Worm (Caenorhabditis elegans) whole organism, L2 larva: ENCODE data around the gene R12B2.13.
A peak's percentile ranks its signal among the peaks of the same experiment; 100 is the strongest.

ENCODE experiments used
- C34F6.9 ChIP-seq: fragments of 150-350 bp; optimal IDR thresholded peaks from 2 replicates; lab custom pipeline; 2014; ENCODE audit warnings: missing biosample characterization, missing genetic modification characterization
- F13H6.1 ChIP-seq: sonication (generic microtip); optimal IDR thresholded peaks from 2 replicates; lab custom pipeline; 2016; ENCODE audit warnings: missing genetic modification characterization, missing compliant biosample characterization
- R02D3.7 ChIP-seq: fragments of 150-350 bp; optimal IDR thresholded peaks from 2 replicates; lab custom pipeline; 2014; ENCODE audit warnings: missing biosample characterization, missing genetic modification characterization
- Y55F3AM.14 ChIP-seq: fragments of 200-800 bp; sonication (Bioruptor generic); optimal IDR thresholded peaks from 2 replicates; lab custom pipeline; 2018; ENCODE audit warnings: mild to moderate bottlenecking, missing genetic modification characterization, missing compliant biosample characterization
- ZK546.5 ChIP-seq: sonication (generic microtip); optimal IDR thresholded peaks from 2 replicates; lab custom pipeline; 2017; ENCODE audit warnings: missing biosample characterization, missing genetic modification characterization
- alr-1 ChIP-seq: fragments of 150-350 bp; optimal IDR thresholded peaks from 2 replicates; lab custom pipeline; 2014; ENCODE audit warnings: missing biosample characterization, missing genetic modification characterization
- aly-2 ChIP-seq: fragments of 150-350 bp; optimal IDR thresholded peaks from 2 replicates; lab custom pipeline; 2014; ENCODE audit warnings: missing biosample characterization, missing genetic modification characterization
- blmp-1 ChIP-seq: sonication (generic microtip); optimal IDR thresholded peaks from 2 replicates; lab custom pipeline; 2017; ENCODE audit warnings: missing genetic modification characterization, mild to moderate bottlenecking, missing compliant biosample characterization, antibody characterized with exemption, moderate library complexity; ENCODE audit not compliant: insufficient read depth
- ceh-16 ChIP-seq: fragments of 150-350 bp; optimal IDR thresholded peaks from 2 replicates; lab custom pipeline; 2014; ENCODE audit warnings: missing biosample characterization, missing genetic modification characterization
- crh-2 ChIP-seq: sonication (generic microtip); optimal IDR thresholded peaks from 2 replicates; lab custom pipeline; 2017; ENCODE audit warnings: missing biosample characterization, missing genetic modification characterization
- dmd-4 ChIP-seq: sonication (generic microtip); optimal IDR thresholded peaks from 2 replicates; lab custom pipeline; 2017; ENCODE audit warnings: missing biosample characterization, missing genetic modification characterization
- egl-27 ChIP-seq: sonication (generic microtip); optimal IDR thresholded peaks from 3 replicates; lab custom pipeline; 2017; ENCODE audit warnings: missing biosample characterization, missing genetic modification reagents, missing genetic modification characterization
- elt-1 ChIP-seq: fragments of 150-350 bp; optimal IDR thresholded peaks from 2 replicates; lab custom pipeline; 2014; ENCODE audit warnings: missing biosample characterization, missing genetic modification characterization
- fos-1 ChIP-seq: fragments of 150-350 bp; optimal IDR thresholded peaks from 2 replicates; lab custom pipeline; 2014; ENCODE audit warnings: missing biosample characterization, missing genetic modification characterization
- gmeb-1 ChIP-seq: fragments of 150-350 bp; optimal IDR thresholded peaks from 2 replicates; lab custom pipeline; 2014; ENCODE audit warnings: missing biosample characterization, missing genetic modification characterization
- lin-39 ChIP-seq: fragments of 150-350 bp; optimal IDR thresholded peaks from 2 replicates; lab custom pipeline; 2014; ENCODE audit warnings: missing biosample characterization, missing genetic modification reagents, missing genetic modification characterization
- lsy-2 ChIP-seq, 2 experiments: fragments of 150-350 bp in 1 of 2; sonication (generic microtip) in 1 of 2; optimal IDR thresholded peaks; 2 replicates each; lab custom pipeline; 2014 to 2017; ENCODE audit warnings: missing biosample characterization in 2 of 2, missing genetic modification characterization in 2 of 2
- mbf-1 ChIP-seq: sonication (generic microtip); optimal IDR thresholded peaks from 2 replicates; lab custom pipeline; 2017; ENCODE audit warnings: missing biosample characterization, missing genetic modification characterization
- nhr-10 ChIP-seq: sonication (generic microtip); optimal IDR thresholded peaks from 2 replicates; lab custom pipeline; 2017; ENCODE audit warnings: missing biosample characterization, missing genetic modification characterization
- nhr-129 ChIP-seq: fragments of 150-350 bp; optimal IDR thresholded peaks from 2 replicates; lab custom pipeline; 2014; ENCODE audit warnings: missing biosample characterization, missing genetic modification characterization
- nhr-21 ChIP-seq: fragments of 150-350 bp; optimal IDR thresholded peaks from 2 replicates; lab custom pipeline; 2014; ENCODE audit warnings: missing biosample characterization, missing genetic modification characterization
- nhr-23 ChIP-seq: fragments of 150-350 bp; optimal IDR thresholded peaks from 2 replicates; lab custom pipeline; 2014; ENCODE audit warnings: missing biosample characterization, missing genetic modification reagents, missing genetic modification characterization
- nhr-6 ChIP-seq: fragments of 150-350 bp; optimal IDR thresholded peaks from 2 replicates; lab custom pipeline; 2014; ENCODE audit warnings: missing biosample characterization, missing genetic modification characterization
- nhr-77 ChIP-seq: fragments of 150-350 bp; optimal IDR thresholded peaks from 2 replicates; lab custom pipeline; 2014; ENCODE audit warnings: missing biosample characterization, missing genetic modification characterization
- peb-1 ChIP-seq: fragments of 150-350 bp; optimal IDR thresholded peaks from 2 replicates; lab custom pipeline; 2014; ENCODE audit warnings: missing biosample characterization, missing genetic modification characterization
- sem-4 ChIP-seq: fragments of 150-350 bp; optimal IDR thresholded peaks from 2 replicates; lab custom pipeline; 2014; ENCODE audit warnings: missing biosample characterization, missing genetic modification reagents, missing genetic modification characterization
- skn-1 ChIP-seq: sonication (generic microtip); optimal IDR thresholded peaks from 2 replicates; lab custom pipeline; 2017; ENCODE audit warnings: missing biosample characterization, missing genetic modification characterization
- sma-9 ChIP-seq, 2 experiments: fragments of 150-350 bp in 1 of 2; sonication (generic microtip) in 1 of 2; optimal IDR thresholded peaks; 2 replicates each; lab custom pipeline; 2014 to 2016; ENCODE audit warnings: missing genetic modification characterization in 2 of 2, mild to moderate bottlenecking in 1 of 2, missing biosample characterization in 1 of 2, missing compliant biosample characterization in 1 of 2, missing genetic modification reagents in 1 of 2, moderate library complexity in 1 of 2
- snpc-4 ChIP-seq: fragments of 150-350 bp; optimal IDR thresholded peaks from 2 replicates; lab custom pipeline; 2014; ENCODE audit warnings: missing biosample characterization, missing genetic modification characterization
- unc-55 ChIP-seq: fragments of 150-350 bp; sonication (generic microtip); optimal IDR thresholded peaks from 3 replicates; lab custom pipeline; 2014; ENCODE audit warnings: missing biosample characterization, missing genetic modification reagents, missing genetic modification characterization
- zag-1 ChIP-seq: fragments of 150-350 bp; optimal IDR thresholded peaks from 2 replicates; lab custom pipeline; 2014; ENCODE audit warnings: missing biosample characterization, missing genetic modification characterization
- ztf-1 ChIP-seq: fragments of 200-800 bp; sonication (Bioruptor generic); conservative IDR thresholded peaks from 2 replicates; pipeline ENCODE4 v1.3.6; 2022; ENCODE audit warnings: missing genetic modification characterization, missing compliant biosample characterization
- ztf-11 ChIP-seq: sonication (generic microtip); optimal IDR thresholded peaks from 2 replicates; lab custom pipeline; 2017; ENCODE audit warnings: missing biosample characterization, missing genetic modification characterization
- ztf-4 ChIP-seq: fragments of 150-350 bp; optimal IDR thresholded peaks from 2 replicates; lab custom pipeline; 2014; ENCODE audit warnings: missing biosample characterization, missing genetic modification characterization

Gene R12B2.13

ce11 chrIII:5869429-5869828, 36.2 kb upstream of the R12B2.13 start, which contains the start of gene F01F1.15:
Gene F01F1.15 (minus strand): TSS chrIII:5869529.
- no peak for TF ChIP-seq F13H6.1 (tag; lab: Kevin White, UChicago)
- no peak for TF ChIP-seq nhr-23
- TF ChIP-seq sem-4 (tag; lab: Kevin White, UChicago) = no peak

ce11 chrIII:5868401-5868800, 35.1 kb upstream of the R12B2.13 start, which contains the start of gene eng-1:
Gene eng-1 (minus strand): TSS chrIII:5868501.
- TF ChIP-seq alr-1 (tag; lab: Kevin White, UChicago) = no peak
- no peak for TF ChIP-seq fos-1 (tag; lab: Kevin White, UChicago)
- no peak for TF ChIP-seq snpc-4 (tag; lab: Kevin White, UChicago)
- no peak for TF ChIP-seq dmd-4

- TF ChIP-seq R02D3.7 (tag; lab: Kevin White, UChicago) = no peak
- peak; percentile 53 for TF ChIP-seq C34F6.9 (tag; lab: Kevin White, UChicago)
- TF ChIP-seq fos-1 (tag; lab: Kevin White, UChicago) = peak; percentile 57
These were observed 31.0 kb upstream of the R12B2.13 start, which contains the start of gene rabn-5 for ce11 chrIII:5864270-5864669. Gene rabn-5 (plus strand): TSS chrIII:5864553.

- TF ChIP-seq peb-1 (tag; lab: Kevin White, UChicago) = no peak
- TF ChIP-seq egl-27 = no peak
- TF ChIP-seq Y55F3AM.14 (GFP tag; lab: Kevin White, UChicago) = no peak
- no peak for TF ChIP-seq sem-4 (tag; lab: Kevin White, UChicago)
- no peak for TF ChIP-seq C34F6.9 (tag; lab: Kevin White, UChicago)
- no peak for TF ChIP-seq dmd-4
- TF ChIP-seq nhr-77 (tag; lab: Kevin White, UChicago) = no peak
- no peak for TF ChIP-seq ZK546.5 (tag; lab: Kevin White, UChicago)
- TF ChIP-seq crh-2 (tag; lab: Kevin White, UChicago) = peak; percentile 63
- no peak for TF ChIP-seq alr-1 (tag; lab: Kevin White, UChicago)
- TF ChIP-seq blmp-1 = no peak
- no peak for TF ChIP-seq sma-9 (GFP tag; optimal IDR thresholded peaks at IDR 0.05; lab: Kevin White, UChicago)
- TF ChIP-seq sma-9 (tag; optimal IDR thresholded peaks at IDR 0.05; lab: Kevin White, UChicago) = no peak
- TF ChIP-seq nhr-21 (tag; lab: Kevin White, UChicago) = no peak
- no peak for TF ChIP-seq mbf-1 (tag; lab: Kevin White, UChicago)
- no peak for TF ChIP-seq lin-39 (tag; lab: Kevin White, UChicago)
- TF ChIP-seq fos-1 (tag; lab: Kevin White, UChicago) = peak; percentile 87
- no peak for TF ChIP-seq nhr-6 (tag; lab: Kevin White, UChicago)
- no peak for TF ChIP-seq ztf-1 (GFP tag; lab: Robert Waterston, UW)
- TF ChIP-seq elt-1 (tag; lab: Kevin White, UChicago) = no peak
- TF ChIP-seq R02D3.7 (tag; lab: Kevin White, UChicago) = no peak
- peak; percentile 72 for TF ChIP-seq skn-1 (tag; lab: Kevin White, UChicago)
- no peak for TF ChIP-seq ztf-11
- TF ChIP-seq ztf-4 (tag; lab: Kevin White, UChicago) = no peak
These were observed 30.5 kb upstream of the R12B2.13 start, which contains the start of gene dnpp-1 for ce11 chrIII:5863774-5864173. Gene dnpp-1 (minus strand): TSS chrIII:5863803.

- no peak for TF ChIP-seq ztf-11
- TF ChIP-seq lsy-2 (tag; optimal IDR thresholded peaks at IDR 0.05; lab: Kevin White, UChicago) = no peak
- TF ChIP-seq nhr-129 (tag; lab: Kevin White, UChicago) = no peak
- TF ChIP-seq peb-1 (tag; lab: Kevin White, UChicago) = no peak
- no peak for TF ChIP-seq ceh-16
- TF ChIP-seq nhr-10 = no peak
- no peak for TF ChIP-seq R02D3.7 (tag; lab: Kevin White, UChicago)
- no peak for TF ChIP-seq crh-2 (tag; lab: Kevin White, UChicago)
- no peak for TF ChIP-seq gmeb-1 (tag; lab: Kevin White, UChicago)
- no peak for TF ChIP-seq nhr-23
- TF ChIP-seq zag-1 (tag; lab: Kevin White, UChicago) = no peak
- no peak for TF ChIP-seq unc-55 (GFP tag; lab: Kevin White, UChicago)
- TF ChIP-seq snpc-4 (tag; lab: Kevin White, UChicago) = no peak
- TF ChIP-seq aly-2 (tag; lab: Kevin White, UChicago) = no peak
- no peak for TF ChIP-seq nhr-6 (tag; lab: Kevin White, UChicago)
- no peak for TF ChIP-seq alr-1 (tag; lab: Kevin White, UChicago)
- TF ChIP-seq ztf-1 (GFP tag; lab: Robert Waterston, UW) = no peak
These were observed 25.7 kb upstream of the R12B2.13 start, which contains the start of gene dpf-4 for ce11 chrIII:5859008-5859407. Gene dpf-4 (plus strand): TSS chrIII:5859308.
